Worm (Caenorhabditis elegans) whole organism, L1 larva: Measurements from ENCODE around the gene R04B5.5.

Source experiments
- ama-1 ChIP-seq: fragments of 150-350 bp; optimal IDR thresholded peaks from 2 replicates; lab custom pipeline; 2014
- blmp-1 ChIP-seq: fragments of 150-350 bp; optimal IDR thresholded peaks from 2 replicates; lab custom pipeline; 2014; ENCODE audit warnings: missing biosample characterization, missing genetic modification characterization
- ces-1 ChIP-seq: fragments of 150-350 bp; optimal IDR thresholded peaks from 2 replicates; lab custom pipeline; 2014; ENCODE audit warnings: missing biosample characterization, missing genetic modification reagents, missing genetic modification characterization
- elt-2 ChIP-seq: sonication (generic microtip); optimal IDR thresholded peaks from 2 replicates; lab custom pipeline; 2016; ENCODE audit warnings: missing genetic modification characterization, mild to moderate bottlenecking, inconsistent platforms, missing compliant biosample characterization, missing genetic modification reagents
- lin-13 ChIP-seq: fragments of 150-350 bp; optimal IDR thresholded peaks from 2 replicates; lab custom pipeline; 2014; ENCODE audit warnings: missing biosample characterization, missing genetic modification reagents, missing genetic modification characterization
- lsy-2 ChIP-seq, 2 experiments: fragments of 150-350 bp; optimal IDR thresholded peaks; 2 replicates each; lab custom pipeline; 2014; ENCODE audit warnings: missing biosample characterization in 2 of 2, missing genetic modification characterization in 2 of 2
- nhr-11 ChIP-seq: fragments of 150-350 bp; optimal IDR thresholded peaks from 2 replicates; lab custom pipeline; 2014; ENCODE audit warnings: missing biosample characterization, missing genetic modification characterization
- nhr-47 ChIP-seq: sonication (generic microtip); optimal IDR thresholded peaks from 2 replicates; lab custom pipeline; 2016; ENCODE audit warnings: mild to moderate bottlenecking, missing genetic modification characterization, moderate library complexity, missing compliant biosample characterization
- pag-3 ChIP-seq: sonication (generic microtip); optimal IDR thresholded peaks from 2 replicates; lab custom pipeline; 2017; ENCODE audit warnings: missing genetic modification characterization, mild to moderate bottlenecking, missing compliant biosample characterization, antibody characterized with exemption, borderline replicate concordance; ENCODE audit not compliant: insufficient read depth
- snpc-4 ChIP-seq: fragments of 150-350 bp; optimal IDR thresholded peaks from 2 replicates; lab custom pipeline; 2014; ENCODE audit warnings: missing biosample characterization, missing genetic modification characterization
- sptf-1 ChIP-seq: fragments of 150-350 bp; optimal IDR thresholded peaks from 2 replicates; lab custom pipeline; 2014; ENCODE audit warnings: missing biosample characterization, missing genetic modification characterization
- unc-98 ChIP-seq: fragments of 200-800 bp; sonication (Bioruptor generic); IDR thresholded peaks from 2 replicates; pipeline ENCODE4 v1.3.6; 2022; ENCODE audit warnings: missing genetic modification characterization, missing compliant biosample characterization
- xbp-1 ChIP-seq: sonication (generic microtip); optimal IDR thresholded peaks from 2 replicates; lab custom pipeline; 2016; ENCODE audit warnings: missing genetic modification characterization, missing compliant biosample characterization

DNA sequence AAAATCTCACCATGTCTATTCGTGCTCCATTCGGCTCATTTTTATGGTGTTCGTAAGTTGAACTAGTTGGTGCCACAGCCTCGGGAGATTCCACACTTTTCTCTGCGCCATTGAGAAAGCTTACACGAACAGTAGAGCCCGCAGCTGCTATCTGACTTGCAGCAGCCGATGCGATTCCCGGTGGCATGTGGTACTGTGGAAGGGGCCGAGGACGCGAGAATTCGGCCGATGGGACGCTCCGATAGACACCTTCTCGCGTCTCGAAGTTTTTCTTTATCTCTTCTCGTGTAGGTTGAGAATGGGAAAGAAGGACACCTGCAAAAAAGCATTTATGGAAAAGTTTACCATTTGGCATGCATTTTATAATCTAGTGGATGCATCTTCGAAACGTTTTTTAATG, 46.0 kb downstream of the R04B5.5 start:
- no peak for TF ChIP-seq snpc-4 (tag; lab: Kevin White, UChicago)
- TF ChIP-seq ama-1 (lab: Kevin White, UChicago) = no peak
- TF ChIP-seq nhr-47 = no peak
- no peak for TF ChIP-seq unc-98 (GFP tag; lab: Robert Waterston, UW)
- TF ChIP-seq lsy-2 (tag; optimal IDR thresholded peaks at IDR 0.05; lab: Kevin White, UChicago) = no peak
- TF ChIP-seq blmp-1 (tag; lab: Kevin White, UChicago) = no peak
- no peak for TF ChIP-seq lin-13 (GFP tag; lab: Kevin White, UChicago)
- no peak for TF ChIP-seq nhr-11 (tag; lab: Kevin White, UChicago)
- TF ChIP-seq xbp-1 = no peak
- no peak for TF ChIP-seq ces-1 (GFP tag; lab: Kevin White, UChicago)
- no peak for TF ChIP-seq elt-2
- no peak for TF ChIP-seq pag-3 (tag; lab: Kevin White, UChicago)
- TF ChIP-seq sptf-1 (tag; lab: Kevin White, UChicago) = no peak
